Fruit fly (Drosophila melanogaster): ENCODE measurements around the gene CG16753.

The CG16753 gene

dm6 chr3L:3096073-3096725 lies 41.3 kb downstream of the CG16753 start (continued):
- TF ChIP-seq salr (GFP tag; optimal IDR thresholded peaks at IDR 0.05) (no peak), eg (GFP tag; IDR thresholded peaks at IDR 0.05) (peak; percentile 45; the same call in 1 of the 3 replicates), Lpt (GFP tag; optimal IDR thresholded peaks at IDR 0.05) (no peak), dsx (GFP tag; optimal IDR thresholded peaks at IDR 0.05; ENCODE audit: poor library complexity, severe bottlenecking) (peak; percentile 32), CG32006 (GFP tag; optimal IDR thresholded peaks at IDR 0.05) (no peak), CG8319 (GFP tag; optimal IDR thresholded peaks at IDR 0.05) (no peak), CG11762 (GFP tag; optimal IDR thresholded peaks at IDR 0.05; ENCODE audit: insufficient read depth) (no peak), Sox102F (GFP tag; optimal IDR thresholded peaks at IDR 0.05) (no peak), net (GFP tag; optimal IDR thresholded peaks at IDR 0.05) (no peak), CG6163 (GFP tag; IDR thresholded peaks at IDR 0.05) (0 out of 3 replicates have a peak, but pooled peaks have one; percentile 14), CG1621 (tag; optimal IDR thresholded peaks at IDR 0.05) (no peak), CG6854 (GFP tag; optimal IDR thresholded peaks at IDR 0.05) (no peak), Ets21C (GFP tag; optimal IDR thresholded peaks at IDR 0.05) (no peak), ss (GFP tag; optimal IDR thresholded peaks at IDR 0.05) (peak in 1 of 2 experiments; percentile 39), Ets96B (tag; optimal IDR thresholded peaks at IDR 0.05) (peak; percentile 33), CG11902 (GFP tag; optimal IDR thresholded peaks at IDR 0.05) (no peak), Hr4 (GFP tag; optimal IDR thresholded peaks at IDR 0.05) (no peak), Hr39 (GFP tag; optimal IDR thresholded peaks at IDR 0.05) (no peak)

- TF ChIP-seq svp (GFP tag) (peak; percentile 65), Eip75B (GFP tag; optimal IDR thresholded peaks at IDR 0.05) (no peak), Sox14 (GFP tag; optimal IDR thresholded peaks at IDR 0.05) (no peak), esn (GFP tag; optimal IDR thresholded peaks at IDR 0.05) (no peak), Eip78C (GFP tag) (peak; percentile 49), CG7368 (GFP tag; optimal IDR thresholded peaks at IDR 0.05) (no peak), CG32006 (GFP tag; optimal IDR thresholded peaks at IDR 0.05) (no peak), fkh (GFP tag; optimal IDR thresholded peaks at IDR 0.05) (no peak), CG34406 (GFP tag; optimal IDR thresholded peaks at IDR 0.05) (no peak), CG10631 (GFP tag; optimal IDR thresholded peaks at IDR 0.05) (no peak)
These were observed 42.1 kb downstream of the CG16753 start for dm6 chr3L:3096726-3097597.

- TF ChIP-seq Met (GFP tag; optimal IDR thresholded peaks at IDR 0.05) (no peak), Eip78C (GFP tag) (no peak), CG8119 (GFP tag; IDR thresholded peaks at IDR 0.05) (no peak), ss (GFP tag; optimal IDR thresholded peaks at IDR 0.05) (no peak)
These were observed 42.7 kb downstream of the CG16753 start for dm6 chr3L:3097598-3097880.

dm6 chr3L:3098778-3099429 lies 44.0 kb downstream of the CG16753 start:
- TF ChIP-seq Met (GFP tag; optimal IDR thresholded peaks at IDR 0.05), result no peak
- no peak for TF ChIP-seq Sox14 (GFP tag; optimal IDR thresholded peaks at IDR 0.05)
- no peak for TF ChIP-seq Sox102F (GFP tag; optimal IDR thresholded peaks at IDR 0.05)
- no peak for TF ChIP-seq fkh (GFP tag; optimal IDR thresholded peaks at IDR 0.05)
- no peak for TF ChIP-seq CG3919 (GFP tag; optimal IDR thresholded peaks at IDR 0.05)
- TF ChIP-seq Ets96B (tag; optimal IDR thresholded peaks at IDR 0.05), result no peak
- no peak for TF ChIP-seq Hr38 (GFP tag; optimal IDR thresholded peaks at IDR 0.05)
- no peak for TF ChIP-seq Lpt (GFP tag; optimal IDR thresholded peaks at IDR 0.05)
- TF ChIP-seq topi (GFP tag; optimal IDR thresholded peaks at IDR 0.05), result peak; percentile 6
- no peak for TF ChIP-seq esn (GFP tag; optimal IDR thresholded peaks at IDR 0.05)
- TF ChIP-seq Eip75B (GFP tag; optimal IDR thresholded peaks at IDR 0.05), result no peak
- peak; percentile 73 for TF ChIP-seq CG6854 (GFP tag; optimal IDR thresholded peaks at IDR 0.05)
- TF ChIP-seq dac (GFP tag; optimal IDR thresholded peaks at IDR 0.05), result no peak
- TF ChIP-seq Gug (GFP tag; IDR thresholded peaks at IDR 0.05), result no peak
- no peak for TF ChIP-seq CG31627 (GFP tag; optimal IDR thresholded peaks at IDR 0.05)
- TF ChIP-seq CG11762 (GFP tag; optimal IDR thresholded peaks at IDR 0.05; ENCODE audit: insufficient read depth), result no peak
- TF ChIP-seq CG11902 (GFP tag; optimal IDR thresholded peaks at IDR 0.05), result no peak
- TF ChIP-seq net (GFP tag; optimal IDR thresholded peaks at IDR 0.05), result no peak
- no peak for TF ChIP-seq Sox15 (GFP tag; optimal IDR thresholded peaks at IDR 0.05)
- TF ChIP-seq Ets21C (GFP tag; optimal IDR thresholded peaks at IDR 0.05), result no peak
- 0 out of 3 replicates have a peak, but pooled peaks have one; percentile 21 for TF ChIP-seq eg (GFP tag; IDR thresholded peaks at IDR 0.05)
- TF ChIP-seq Hr4 (GFP tag; optimal IDR thresholded peaks at IDR 0.05), result no peak
- peak; percentile 99 for TF ChIP-seq Blimp-1 (GFP tag; optimal IDR thresholded peaks at IDR 0.05)
- TF ChIP-seq CG8632 (GFP tag; optimal IDR thresholded peaks at IDR 0.05), result no peak
- no peak for TF ChIP-seq CG16779 (tag; optimal IDR thresholded peaks at IDR 0.05)
- no peak for TF ChIP-seq svp (GFP tag)
- no peak for TF ChIP-seq CG6163 (GFP tag; IDR thresholded peaks at IDR 0.05)
- TF ChIP-seq dsx (GFP tag; optimal IDR thresholded peaks at IDR 0.05; ENCODE audit: poor library complexity, severe bottlenecking), result no peak
- TF ChIP-seq CG8319 (GFP tag; optimal IDR thresholded peaks at IDR 0.05), result no peak

Measured in whole organism, prepupa.